Fruit fly (Drosophila melanogaster) whole organism, embryonic: ENCODE results near the gene CG14695.

ENCODE experiments used
- Atf6 ChIP-seq: fragments of 200-800 bp; sonication (Bioruptor generic); IDR thresholded peaks from 2 replicates; pipeline ENCODE4 v1.3.6; 2022; ENCODE audit warnings: missing biosample characterization, missing genetic modification characterization
- Bdp1 ChIP-seq: fragments of 200-800 bp; sonication (Bioruptor generic); optimal IDR thresholded peaks from 3 replicates; lab custom pipeline; 2016; ENCODE audit warnings: missing biosample characterization, missing genetic modification characterization
- CG10543 ChIP-seq: fragments of 200-800 bp; sonication (Bioruptor generic); optimal IDR thresholded peaks from 3 replicates; lab custom pipeline; 2017; ENCODE audit warnings: missing biosample characterization, mild to moderate bottlenecking, missing genetic modification characterization, moderate library complexity
- CG10979 ChIP-seq: fragments of 200-800 bp; sonication (Bioruptor generic); optimal IDR thresholded peaks from 2 replicates; lab custom pipeline; 2018; ENCODE audit warnings: missing biosample characterization, mild to moderate bottlenecking, missing genetic modification characterization, moderate library complexity
- CG13894 ChIP-seq: fragments of 200-800 bp; sonication (Bioruptor generic); optimal IDR thresholded peaks from 3 replicates; lab custom pipeline; 2018; ENCODE audit warnings: missing biosample characterization, mild to moderate bottlenecking, missing genetic modification characterization, moderate library complexity
- CG14667 ChIP-seq: fragments of 200-800 bp; sonication (Bioruptor generic); IDR thresholded peaks from 2 replicates; pipeline ENCODE4 v1.3.6; 2022; ENCODE audit warnings: missing biosample characterization, missing genetic modification characterization
- CG14860 ChIP-seq: fragments of 200-800 bp; sonication (Bioruptor generic); IDR thresholded peaks from 3 replicates; pipeline ENCODE4 v1.3.6; 2022; ENCODE audit warnings: missing biosample characterization, missing genetic modification characterization; ENCODE audit not compliant: partially characterized antibody
- CG15011 ChIP-seq: fragments of 200-800 bp; sonication (Bioruptor generic); optimal IDR thresholded peaks from 3 replicates; lab custom pipeline; 2018; ENCODE audit warnings: missing biosample characterization, mild to moderate bottlenecking, missing genetic modification characterization
- CG1603 ChIP-seq: fragments of 200-800 bp; sonication (Bioruptor generic); optimal IDR thresholded peaks from 2 replicates; lab custom pipeline; 2019; ENCODE audit warnings: missing biosample characterization, mild to moderate bottlenecking, missing genetic modification characterization, moderate library complexity
- CG16813 ChIP-seq: fragments of 200-800 bp; sonication (Bioruptor generic); IDR thresholded peaks from 3 replicates; pipeline ENCODE4 v1.3.6; 2022; ENCODE audit warnings: missing biosample characterization, missing genetic modification characterization; ENCODE audit not compliant: partially characterized antibody
- CG17829 ChIP-seq: fragments of 200-800 bp; optimal IDR thresholded peaks from 2 replicates; lab custom pipeline; 2019; ENCODE audit warnings: missing biosample characterization, mild to moderate bottlenecking, missing genetic modification characterization, moderate library complexity
- CG18764 ChIP-seq: fragments of 200-800 bp; sonication (Bioruptor generic); optimal IDR thresholded peaks from 3 replicates; lab custom pipeline; 2016; ENCODE audit warnings: missing biosample characterization, missing genetic modification characterization
- CG3726 ChIP-seq: fragments of 200-800 bp; sonication (Bioruptor generic); IDR thresholded peaks from 3 replicates; pipeline ENCODE4, ENCODE4 v1.3.6; 2022; ENCODE audit warnings: missing biosample characterization, missing genetic modification characterization
- CG5180 ChIP-seq: fragments of 200-800 bp; sonication (Bioruptor generic); optimal IDR thresholded peaks from 3 replicates; lab custom pipeline; 2017; ENCODE audit warnings: missing biosample characterization, missing genetic modification characterization, mild to moderate bottlenecking, moderate library complexity, missing genetic modification reagents
- CG6765 ChIP-seq: fragments of 200-800 bp; sonication (Bioruptor generic); optimal IDR thresholded peaks from 3 replicates; lab custom pipeline; 2017; ENCODE audit warnings: missing biosample characterization, mild to moderate bottlenecking, missing genetic modification characterization
- CG6791 ChIP-seq: fragments of 200-800 bp; sonication (Bioruptor generic); IDR thresholded peaks from 3 replicates; pipeline ENCODE4 v1.3.6; 2022; ENCODE audit warnings: missing biosample characterization, missing genetic modification characterization; ENCODE audit not compliant: partially characterized antibody
- CG8290 ChIP-seq, 3 experiments: fragments of 200-800 bp; sonication (Bioruptor generic); optimal IDR thresholded peaks; 2 replicates each; lab custom pipeline; 2016 to 2019; ENCODE audit warnings: missing biosample characterization in 3 of 3, missing genetic modification characterization in 3 of 3, mild to moderate bottlenecking in 2 of 3, moderate library complexity in 1 of 3
- CoRest ChIP-seq: fragments of 200-800 bp; sonication (Bioruptor generic); optimal IDR thresholded peaks from 3 replicates; lab custom pipeline; 2018; ENCODE audit warnings: missing biosample characterization, mild to moderate bottlenecking, missing genetic modification characterization, moderate library complexity
- Dll ChIP-seq: fragments of 200-800 bp; sonication (Bioruptor generic); IDR thresholded peaks from 4 replicates; pipeline ENCODE4 v1.3.6; 2022; ENCODE audit warnings: missing biosample characterization, missing genetic modification characterization; ENCODE audit not compliant: partially characterized antibody
- Dp ChIP-seq: fragments of 200-800 bp; sonication (Bioruptor generic); optimal IDR thresholded peaks from 2 replicates; lab custom pipeline; 2018; ENCODE audit warnings: missing biosample characterization, mild to moderate bottlenecking, missing genetic modification characterization, moderate library complexity
- Fer2 ChIP-seq: fragments of 200-800 bp; sonication (Bioruptor generic); optimal IDR thresholded peaks from 2 replicates; lab custom pipeline; 2018; ENCODE audit warnings: missing biosample characterization, mild to moderate bottlenecking, missing genetic modification characterization, moderate library complexity
- Hmr ChIP-seq: fragments of 200-800 bp; sonication (Bioruptor generic); optimal IDR thresholded peaks from 3 replicates; lab custom pipeline; 2017; ENCODE audit warnings: mild to moderate bottlenecking, missing biosample characterization, missing genetic modification reagents, missing genetic modification characterization
- Pdp1 ChIP-seq, 2 experiments: fragments of 200-800 bp; sonication (Bioruptor generic); optimal IDR thresholded peaks; 3 replicates each; lab custom pipeline; 2016; ENCODE audit warnings: missing biosample characterization in 2 of 2, missing genetic modification characterization in 2 of 2, mild to moderate bottlenecking in 1 of 2, moderate library complexity in 1 of 2
- Scr ChIP-seq: fragments of 200-800 bp; sonication (Bioruptor generic); IDR thresholded peaks from 2 replicates; pipeline ENCODE4 v1.3.6; 2022; ENCODE audit warnings: missing biosample characterization, missing genetic modification characterization; ENCODE audit not compliant: partially characterized antibody
- Stat92E ChIP-seq, 3 experiments: fragments of >200 bp in 2 of 3; fragments of 200-800 bp in 1 of 3; sonication (Bioruptor generic) in 1 of 3; optimal IDR thresholded peaks; 2 replicates each; lab custom pipeline; 2017 to 2019; ENCODE audit warnings: missing biosample characterization in 3 of 3, missing genetic modification characterization in 3 of 3, mild to moderate bottlenecking in 1 of 3, moderate library complexity in 1 of 3
- bigmax ChIP-seq: fragments of 200-800 bp; sonication (Bioruptor generic); optimal IDR thresholded peaks from 2 replicates; lab custom pipeline; 2018; ENCODE audit warnings: missing biosample characterization, mild to moderate bottlenecking, missing genetic modification characterization
- crp ChIP-seq, 2 experiments: fragments of 200-800 bp; sonication (Bioruptor generic); optimal IDR thresholded peaks; 2 replicates in 1 of 2; 3 replicates in 1 of 2; lab custom pipeline; 2017; ENCODE audit warnings: missing biosample characterization in 2 of 2, missing genetic modification characterization in 2 of 2, mild to moderate bottlenecking in 1 of 2, moderate library complexity in 1 of 2
- dysf ChIP-seq: fragments of 200-800 bp; sonication (Bioruptor generic); IDR thresholded peaks from 3 replicates; pipeline ENCODE4 v1.3.6; 2022; ENCODE audit warnings: missing biosample characterization, missing genetic modification characterization
- ems ChIP-seq: fragments of 200-800 bp; sonication (Bioruptor generic); optimal IDR thresholded peaks from 3 replicates; lab custom pipeline; 2016; ENCODE audit warnings: missing biosample characterization, missing genetic modification characterization
- gcm ChIP-seq: fragments of 200-800 bp; sonication (Bioruptor generic); optimal IDR thresholded peaks from 2 replicates; lab custom pipeline; 2019; ENCODE audit warnings: missing biosample characterization, mild to moderate bottlenecking, missing genetic modification characterization, moderate library complexity
- grn ChIP-seq: fragments of 200-800 bp; sonication (Bioruptor generic); optimal IDR thresholded peaks from 3 replicates; lab custom pipeline; 2017; ENCODE audit warnings: missing biosample characterization, missing genetic modification characterization
- her ChIP-seq: fragments of 200-800 bp; sonication (Bioruptor generic); optimal IDR thresholded peaks from 2 replicates; lab custom pipeline; 2016; ENCODE audit warnings: missing biosample characterization, missing genetic modification characterization
- ind ChIP-seq: fragments of 200-800 bp; sonication (Bioruptor generic); optimal IDR thresholded peaks from 3 replicates; lab custom pipeline; 2016; ENCODE audit warnings: missing biosample characterization, missing genetic modification characterization
- klu ChIP-seq: fragments of 200-800 bp; sonication (Bioruptor generic); IDR thresholded peaks from 2 replicates; pipeline ENCODE4 v1.3.6; 2022; ENCODE audit warnings: missing biosample characterization, missing genetic modification characterization
- mld ChIP-seq: fragments of 200-800 bp; sonication (Bioruptor generic); IDR thresholded peaks from 3 replicates; pipeline ENCODE4 v1.3.6; 2022; ENCODE audit warnings: missing biosample characterization, missing genetic modification characterization; ENCODE audit not compliant: partially characterized antibody
- nerfin-1 ChIP-seq: fragments of 200-800 bp; sonication (Bioruptor generic); optimal IDR thresholded peaks from 3 replicates; lab custom pipeline; 2019; ENCODE audit warnings: missing biosample characterization, mild to moderate bottlenecking, missing genetic modification characterization, moderate library complexity
- onecut ChIP-seq: fragments of 200-800 bp; sonication (Bioruptor generic); IDR thresholded peaks from 2 replicates; pipeline ENCODE4 v1.3.6; 2022; ENCODE audit warnings: missing biosample characterization, missing genetic modification characterization
- pros ChIP-seq: fragments of 200-800 bp; sonication (Bioruptor generic); optimal IDR thresholded peaks from 3 replicates; lab custom pipeline; 2019; ENCODE audit warnings: missing biosample characterization, mild to moderate bottlenecking, missing genetic modification characterization, moderate library complexity
- sens ChIP-seq: fragments of 200-800 bp; sonication (Bioruptor generic); peaks from one replicate; lab custom pipeline; 2016; ENCODE audit warnings: missing biosample characterization, missing genetic modification characterization
- stwl ChIP-seq: fragments of 200-800 bp; sonication (Bioruptor generic); optimal IDR thresholded peaks from 3 replicates; lab custom pipeline; 2018; ENCODE audit warnings: missing biosample characterization, mild to moderate bottlenecking, missing genetic modification characterization, moderate library complexity
- sug ChIP-seq: fragments of 200-800 bp; optimal IDR thresholded peaks from 2 replicates; lab custom pipeline; 2019; ENCODE audit warnings: missing biosample characterization, mild to moderate bottlenecking, missing genetic modification characterization, moderate library complexity
- tna ChIP-seq: fragments of 200-800 bp; sonication (Bioruptor generic); IDR thresholded peaks from 2 replicates; pipeline ENCODE4 v1.3.6; 2022; ENCODE audit warnings: missing biosample characterization, missing genetic modification characterization; ENCODE audit not compliant: partially characterized antibody
- trem ChIP-seq: fragments of 200-800 bp; optimal IDR thresholded peaks from 3 replicates; lab custom pipeline; 2019; ENCODE audit warnings: missing biosample characterization, mild to moderate bottlenecking, missing genetic modification characterization, moderate library complexity
- unc-4 ChIP-seq: fragments of 200-800 bp; sonication (Bioruptor generic); IDR thresholded peaks from 2 replicates; pipeline ENCODE4 v1.3.6; 2022; ENCODE audit warnings: missing biosample characterization, missing genetic modification characterization; ENCODE audit not compliant: partially characterized antibody
- vnd ChIP-seq: fragments of 200-800 bp; sonication (Bioruptor generic); IDR thresholded peaks from 3 replicates; pipeline ENCODE4 v1.3.6; 2022; ENCODE audit warnings: missing biosample characterization, missing genetic modification characterization; ENCODE audit not compliant: partially characterized antibody
- zen ChIP-seq: fragments of 200-800 bp; sonication (Bioruptor generic); optimal IDR thresholded peaks from 3 replicates; lab custom pipeline; 2018; ENCODE audit warnings: missing biosample characterization, mild to moderate bottlenecking, missing genetic modification characterization, moderate library complexity

CG14695 gene

DNA sequence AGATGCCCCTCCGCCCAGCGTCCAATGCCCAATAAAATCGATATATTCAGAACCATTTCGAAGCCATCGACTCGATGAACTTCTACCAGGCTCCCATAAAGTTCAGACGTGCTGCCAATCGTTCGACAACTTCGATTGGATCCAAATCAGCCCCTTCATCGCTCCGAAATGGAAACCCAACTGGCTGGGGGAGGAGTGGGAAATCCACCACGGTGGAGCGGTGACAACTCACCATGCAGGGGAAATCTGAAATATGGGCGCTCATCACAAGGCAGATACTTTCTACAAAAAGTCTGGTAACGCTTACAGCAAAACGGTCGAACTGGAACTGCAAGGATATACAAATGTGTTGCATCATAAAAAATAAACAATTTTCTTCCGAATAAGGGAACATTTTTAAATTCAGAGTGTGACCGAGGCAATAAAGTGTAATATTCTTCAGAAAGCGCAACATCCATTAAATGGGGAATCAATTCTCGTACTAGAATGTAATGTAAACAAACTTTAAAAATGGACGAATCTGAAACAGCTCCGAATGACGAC lies 26.8 kb downstream of the CG14695 start, which contains the start of gene CG4565 (continued):
- TF ChIP-seq CG8290 (GFP tag; optimal IDR thresholded peaks at IDR 0.05; lab: Kevin White, UChicago), result peak; percentile 20
- TF ChIP-seq CG8290 (tag; optimal IDR thresholded peaks at IDR 0.05; lab: Kevin White, UChicago), result no peak
- peak; percentile 47; the same call in 1 of the 3 replicates for TF ChIP-seq CG14860 (GFP tag; lab: Robert Waterston, UW)
- TF ChIP-seq CG6765, result peak; percentile 25
- peak; percentile 10 for TF ChIP-seq CoRest (tag; lab: Kevin White, UChicago)
- TF ChIP-seq bigmax, result no peak
- peak; percentile 55 for TF ChIP-seq CG5180
- TF ChIP-seq Atf6, result peak; percentile 33; the same call in 1 of the 2 replicates
- no peak for TF ChIP-seq Bdp1
- TF ChIP-seq Hmr (GFP tag; lab: Kevin White, UChicago), result peak; percentile 31
- TF ChIP-seq CG3726 (GFP tag; lab: Robert Waterston, UW), result no peak
- TF ChIP-seq Fer2 (tag; lab: Kevin White, UChicago), result no peak
- peak; percentile 53; the same call in 1 of the 3 replicates for TF ChIP-seq CG6791
- TF ChIP-seq ind (GFP tag; lab: Kevin White, UChicago), result no peak
- TF ChIP-seq CG16813 (GFP tag; lab: Robert Waterston, UW), result peak; percentile 11; the same call in 1 of the 3 replicates
- 0 out of 3 replicates have a peak, but pooled peaks have one; percentile 31 for TF ChIP-seq vnd (GFP tag; lab: Robert Waterston, UW)
- TF ChIP-seq crp (GFP tag; optimal IDR thresholded peaks at IDR 0.05; lab: Kevin White, UChicago), result peak in 1 of 2 experiments; percentile 60
- TF ChIP-seq Dll (GFP tag; lab: Robert Waterston, UW), result peak; percentile 61
- peak; percentile 13 for TF ChIP-seq sens (GFP tag; lab: Kevin White, UChicago)
- peak; percentile 41; the same call in 1 of the 2 replicates for TF ChIP-seq tna (GFP tag; lab: Robert Waterston, UW)
- peak; percentile 76 for TF ChIP-seq stwl (tag; lab: Kevin White, UChicago)
- TF ChIP-seq unc-4, result peak; percentile 42; the same call in 1 of the 2 replicates
- TF ChIP-seq CG14667 (GFP tag; lab: Robert Waterston, UW), result no peak
- TF ChIP-seq CG10543 (GFP tag; lab: Kevin White, UChicago), result peak; percentile 71
- no peak for TF ChIP-seq CG15011
- no peak for TF ChIP-seq ems (GFP tag; lab: Kevin White, UChicago)
- TF ChIP-seq Dp, result peak; percentile 57
- TF ChIP-seq onecut (GFP tag; lab: Robert Waterston, UW), result peak; percentile 96
- peak in 1 of 2 experiments; percentile 82 for TF ChIP-seq Pdp1 (GFP tag; optimal IDR thresholded peaks at IDR 0.05; lab: Kevin White, UChicago)
- TF ChIP-seq klu (GFP tag; lab: Robert Waterston, UW), result no peak
- peak in 1 of 3 experiments; percentile 36 for TF ChIP-seq Stat92E (GFP tag; optimal IDR thresholded peaks at IDR 0.05; lab: Kevin White, UChicago)
- no peak for TF ChIP-seq zen
- peak; percentile 62 for TF ChIP-seq grn (GFP tag; lab: Kevin White, UChicago)
- peak; percentile 48 for TF ChIP-seq trem (tag; lab: Kevin White, UChicago)
- peak; percentile 17 for TF ChIP-seq gcm (GFP tag; lab: Kevin White, UChicago)
- no peak for TF ChIP-seq CG18764 (GFP tag; lab: Kevin White, UChicago)
- peak; percentile 32 for TF ChIP-seq nerfin-1 (tag; lab: Kevin White, UChicago)
- TF ChIP-seq her, result peak; percentile 18
- TF ChIP-seq CG10979 (tag; lab: Kevin White, UChicago), result peak; percentile 13
- peak; percentile 13 for TF ChIP-seq pros
- TF ChIP-seq CG13894 (tag; lab: Kevin White, UChicago), result no peak
- TF ChIP-seq dysf (GFP tag; lab: Robert Waterston, UW), result no peak
- TF ChIP-seq sug (tag; lab: Kevin White, UChicago), result peak; percentile 7
- TF ChIP-seq Scr (GFP tag; lab: Robert Waterston, UW), result peak; percentile 42; the same call in 1 of the 2 replicates
- peak; percentile 8 for TF ChIP-seq CG17829 (tag; lab: Kevin White, UChicago)
- peak; percentile 44 for TF ChIP-seq CG1603 (tag; lab: Kevin White, UChicago)
- TF ChIP-seq mld (GFP tag; lab: Robert Waterston, UW), result 0 out of 3 replicates have a peak, but pooled peaks have one; percentile 21
